Worm (Caenorhabditis elegans) whole organism, L4 larva: ENCODE measurements around the gene Y69H2.9.

Source experiments
- arid-1 ChIP-seq: fragments of 200-800 bp; sonication (Bioruptor generic); conservative IDR thresholded peaks from 2 replicates; pipeline ENCODE4 v1.3.6; 2022; ENCODE audit warnings: missing genetic modification reagents, missing genetic modification characterization, missing compliant biosample characterization
- dmd-6 ChIP-seq: fragments of 200-800 bp; sonication (Bioruptor generic); IDR thresholded peaks from 2 replicates; pipeline ENCODE4 v1.3.6; 2022; ENCODE audit warnings: missing genetic modification reagents, missing genetic modification characterization, missing compliant biosample characterization
- dpl-1 ChIP-seq: fragments of 150-350 bp; optimal IDR thresholded peaks from 2 replicates; lab custom pipeline; 2014; ENCODE audit warnings: missing biosample characterization, missing genetic modification reagents, missing genetic modification characterization
- fos-1 ChIP-seq: fragments of 150-350 bp; optimal IDR thresholded peaks from 2 replicates; lab custom pipeline; 2014; ENCODE audit warnings: missing biosample characterization, missing genetic modification characterization
- mdl-1 ChIP-seq, 2 experiments: fragments of 150-350 bp in 1 of 2; sonication (generic microtip) in 1 of 2; optimal IDR thresholded peaks; 2 replicates each; lab custom pipeline; 2014 to 2017; ENCODE audit warnings: missing biosample characterization in 2 of 2, missing genetic modification characterization in 2 of 2
- mes-2 ChIP-seq: sonication (generic microtip); optimal IDR thresholded peaks from 2 replicates; lab custom pipeline; 2016; ENCODE audit warnings: missing genotype, mild to moderate bottlenecking, missing genetic modification characterization, missing compliant biosample characterization; ENCODE audit not compliant: poor library complexity, severe bottlenecking
- nhr-11 ChIP-seq: fragments of 150-350 bp; optimal IDR thresholded peaks from 2 replicates; lab custom pipeline; 2014; ENCODE audit warnings: missing biosample characterization, missing genetic modification characterization
- nhr-237 ChIP-seq: sonication (generic microtip); optimal IDR thresholded peaks from 2 replicates; lab custom pipeline; 2017; ENCODE audit warnings: missing biosample characterization, missing genetic modification characterization
- nhr-25 ChIP-seq: sonication (generic microtip); optimal IDR thresholded peaks from 2 replicates; lab custom pipeline; 2017; ENCODE audit warnings: missing genetic modification characterization, mild to moderate bottlenecking, missing compliant biosample characterization, antibody characterized with exemption, moderate library complexity, borderline replicate concordance; ENCODE audit not compliant: insufficient read depth
- nhr-6 ChIP-seq: fragments of 150-350 bp; optimal IDR thresholded peaks from 2 replicates; lab custom pipeline; 2014; ENCODE audit warnings: missing biosample characterization, missing genetic modification characterization
- nhr-77 ChIP-seq: fragments of 150-350 bp; optimal IDR thresholded peaks from 2 replicates; lab custom pipeline; 2014; ENCODE audit warnings: missing biosample characterization, missing genetic modification characterization
- snpc-4 ChIP-seq: fragments of 150-350 bp; optimal IDR thresholded peaks from 2 replicates; lab custom pipeline; 2014; ENCODE audit warnings: missing biosample characterization, missing genetic modification characterization
- tra-1 ChIP-seq: fragments of 200-800 bp; sonication (Bioruptor generic); IDR thresholded peaks from 2 replicates; pipeline ENCODE4 v1.3.6; 2022; ENCODE audit warnings: missing genetic modification reagents, missing genetic modification characterization, missing compliant biosample characterization

ce11 chrV:18699326-18699725 is 2.0 kb upstream of the Y69H2.9 start, which contains the start of gene nhr-241:
- TF ChIP-seq fos-1, result no peak
- TF ChIP-seq dmd-6 (GFP tag; lab: Robert Waterston, UW), result no peak
- TF ChIP-seq nhr-77 (tag; lab: Kevin White, UChicago), result no peak
- TF ChIP-seq nhr-6 (tag; lab: Kevin White, UChicago), result no peak
- TF ChIP-seq dpl-1 (GFP tag; lab: Kevin White, UChicago), result no peak
- no peak for TF ChIP-seq mdl-1 (tag; optimal IDR thresholded peaks at IDR 0.05; lab: Kevin White, UChicago)
- TF ChIP-seq mes-2 (tag; lab: Kevin White, UChicago), result no peak
- no peak for TF ChIP-seq nhr-237 (tag; lab: Kevin White, UChicago)
- TF ChIP-seq nhr-25 (tag; lab: Kevin White, UChicago), result no peak
- no peak for TF ChIP-seq snpc-4
- no peak for TF ChIP-seq tra-1
- no peak for TF ChIP-seq arid-1 (GFP tag; lab: Robert Waterston, UW)
- no peak for TF ChIP-seq nhr-11
